Fruit fly (Drosophila melanogaster) whole organism, embryonic: ENCODE results near the gene Ctns.

Experiments
- Abd-B ChIP-seq: fragments of 200-800 bp; sonication (Bioruptor generic); optimal IDR thresholded peaks from 2 replicates; lab custom pipeline; 2018; ENCODE audit warnings: missing biosample characterization, mild to moderate bottlenecking, missing genetic modification characterization, moderate library complexity
- Ada2b ChIP-seq: fragments of 200-800 bp; sonication (Bioruptor generic); IDR thresholded peaks from 2 replicates; pipeline ENCODE4 v1.3.6; 2022; ENCODE audit warnings: missing biosample characterization, missing genetic modification characterization
- Bdp1 ChIP-seq: fragments of 200-800 bp; sonication (Bioruptor generic); optimal IDR thresholded peaks from 3 replicates; lab custom pipeline; 2016; ENCODE audit warnings: missing biosample characterization, missing genetic modification characterization
- CG10543 ChIP-seq: fragments of 200-800 bp; sonication (Bioruptor generic); optimal IDR thresholded peaks from 3 replicates; lab custom pipeline; 2017; ENCODE audit warnings: missing biosample characterization, mild to moderate bottlenecking, missing genetic modification characterization, moderate library complexity
- CG10979 ChIP-seq: fragments of 200-800 bp; sonication (Bioruptor generic); optimal IDR thresholded peaks from 2 replicates; lab custom pipeline; 2018; ENCODE audit warnings: missing biosample characterization, mild to moderate bottlenecking, missing genetic modification characterization, moderate library complexity
- CG11695 ChIP-seq: fragments of 200-800 bp; sonication (Bioruptor generic); IDR thresholded peaks from 3 replicates; pipeline ENCODE4 v1.3.6; 2022; ENCODE audit warnings: missing biosample characterization, missing genetic modification characterization
- CG12299 ChIP-seq: fragments of 200-800 bp; sonication (Bioruptor generic); optimal IDR thresholded peaks from 2 replicates; lab custom pipeline; 2018; ENCODE audit warnings: missing biosample characterization, mild to moderate bottlenecking, missing genetic modification characterization
- CG12769 ChIP-seq: fragments of 200-800 bp; sonication (Bioruptor generic); optimal IDR thresholded peaks from 2 replicates; lab custom pipeline; 2019; ENCODE audit warnings: missing biosample characterization, mild to moderate bottlenecking, missing genetic modification characterization, moderate library complexity
- CG12942 ChIP-seq: fragments of 200-800 bp; sonication (Bioruptor generic); optimal IDR thresholded peaks from 3 replicates; lab custom pipeline; 2016; ENCODE audit warnings: missing biosample characterization, missing genetic modification characterization
- CG14710 ChIP-seq: fragments of 200-800 bp; sonication (Bioruptor generic); optimal IDR thresholded peaks from 3 replicates; lab custom pipeline; 2019; ENCODE audit warnings: missing biosample characterization, mild to moderate bottlenecking, missing genetic modification characterization, moderate library complexity
- CG16863 ChIP-seq: fragments of 200-800 bp; sonication (Bioruptor generic); optimal IDR thresholded peaks from 3 replicates; lab custom pipeline; 2016; ENCODE audit warnings: missing biosample characterization, missing genetic modification characterization
- CG17361 ChIP-seq: fragments of 200-800 bp; sonication (Bioruptor generic); IDR thresholded peaks from 3 replicates; pipeline ENCODE4 v1.3.6; 2022; ENCODE audit warnings: missing biosample characterization, missing genetic modification characterization
- CG17612 ChIP-seq: fragments of 200-800 bp; sonication (Bioruptor generic); IDR thresholded peaks from 2 replicates; pipeline ENCODE4 v1.3.6; 2022; ENCODE audit warnings: missing biosample characterization, missing genetic modification characterization
- CG18262 ChIP-seq: fragments of 200-800 bp; optimal IDR thresholded peaks from 3 replicates; lab custom pipeline; 2019; ENCODE audit warnings: missing biosample characterization, mild to moderate bottlenecking, missing genetic modification characterization, moderate library complexity
- CG2120 ChIP-seq: fragments of 200-800 bp; sonication (Bioruptor generic); optimal IDR thresholded peaks from 3 replicates; lab custom pipeline; 2016; ENCODE audit warnings: missing biosample characterization, missing genetic modification characterization
- CG2712 ChIP-seq: fragments of 200-800 bp; optimal IDR thresholded peaks from 3 replicates; lab custom pipeline; 2019; ENCODE audit warnings: missing biosample characterization, mild to moderate bottlenecking, missing genetic modification characterization, moderate library complexity
- CG30020 ChIP-seq: fragments of 200-800 bp; optimal IDR thresholded peaks from 2 replicates; lab custom pipeline; 2019; ENCODE audit warnings: missing biosample characterization, mild to moderate bottlenecking, missing genetic modification characterization, moderate library complexity
- CG32532 ChIP-seq: fragments of 200-800 bp; sonication (Bioruptor generic); IDR thresholded peaks from 2 replicates; pipeline ENCODE4 v1.3.6; 2022; ENCODE audit warnings: missing biosample characterization, missing genetic modification characterization
- CG4424 ChIP-seq: fragments of 200-800 bp; sonication (Bioruptor generic); optimal IDR thresholded peaks from 3 replicates; lab custom pipeline; 2016; ENCODE audit warnings: missing biosample characterization, missing genetic modification characterization
- CG6175 ChIP-seq: fragments of 200-800 bp; sonication (Bioruptor generic); IDR thresholded peaks from 3 replicates; pipeline ENCODE4 v1.3.6; 2022; ENCODE audit warnings: missing biosample characterization, missing genetic modification characterization
- CG6689 ChIP-seq: fragments of 200-800 bp; sonication (Bioruptor generic); IDR thresholded peaks from 2 replicates; pipeline ENCODE4 v1.3.6; 2022; ENCODE audit warnings: missing biosample characterization, missing genetic modification characterization
- CG8765 ChIP-seq: fragments of 200-800 bp; sonication (Bioruptor generic); IDR thresholded peaks from 2 replicates; pipeline ENCODE4 v1.3.6; 2022; ENCODE audit warnings: missing biosample characterization, missing genetic modification characterization
- D19A ChIP-seq: fragments of 200-800 bp; optimal IDR thresholded peaks from 3 replicates; lab custom pipeline; 2019; ENCODE audit warnings: missing biosample characterization, mild to moderate bottlenecking, missing genetic modification characterization, moderate library complexity
- Doc2 ChIP-seq: fragments of 200-800 bp; sonication (Bioruptor generic); IDR thresholded peaks from 2 replicates; pipeline ENCODE4 v1.3.6; 2022; ENCODE audit warnings: missing biosample characterization, missing genetic modification characterization
- Drgx ChIP-seq: fragments of 200-800 bp; sonication (Bioruptor generic); IDR thresholded peaks from 2 replicates; pipeline ENCODE4 v1.3.6; 2022; ENCODE audit warnings: missing biosample characterization, missing genetic modification characterization
- E2f1 ChIP-seq: fragments of 200-800 bp; sonication (Bioruptor generic); IDR thresholded peaks from 2 replicates; pipeline ENCODE4 v1.3.6; 2022; ENCODE audit warnings: missing biosample characterization, missing genetic modification characterization
- Hr78 ChIP-seq, 2 experiments: fragments of 200-800 bp in 1 of 2; fragments of >200 bp in 1 of 2; sonication (Bioruptor generic) in 1 of 2; optimal IDR thresholded peaks; 2 replicates each; lab custom pipeline; 2017 to 2019; ENCODE audit warnings: missing biosample characterization in 2 of 2, missing genetic modification characterization in 2 of 2, mild to moderate bottlenecking in 1 of 2, moderate library complexity in 1 of 2
- Lhr ChIP-seq: fragments of 200-800 bp; sonication (Bioruptor generic); optimal IDR thresholded peaks from 3 replicates; lab custom pipeline; 2017; ENCODE audit warnings: mild to moderate bottlenecking, missing biosample characterization, missing genetic modification reagents, missing genetic modification characterization
- MBD-R2 ChIP-seq: fragments of 200-800 bp; sonication (Bioruptor generic); IDR thresholded peaks from 2 replicates; pipeline ENCODE4 v1.3.6; 2022; ENCODE audit warnings: missing biosample characterization, missing genetic modification characterization
- NC2α ChIP-seq: fragments of 200-800 bp; sonication (Bioruptor generic); optimal IDR thresholded peaks from 2 replicates; lab custom pipeline; 2016; ENCODE audit warnings: missing biosample characterization, missing genetic modification characterization
- Neu2 ChIP-seq: fragments of 200-800 bp; sonication (Bioruptor generic); optimal IDR thresholded peaks from 3 replicates; lab custom pipeline; 2016; ENCODE audit warnings: missing biosample characterization, missing genetic modification characterization, borderline replicate concordance
- Rx ChIP-seq: fragments of 200-800 bp; sonication (Bioruptor generic); IDR thresholded peaks from 2 replicates; pipeline ENCODE4 v1.3.6; 2022; ENCODE audit warnings: missing biosample characterization, missing genetic modification characterization
- aop ChIP-seq: fragments of 200-800 bp; sonication (Bioruptor generic); IDR thresholded peaks from 2 replicates; pipeline ENCODE4 v1.3.6; 2022; ENCODE audit warnings: missing biosample characterization, missing genetic modification characterization
- ci ChIP-seq: fragments of 200-800 bp; sonication (Bioruptor generic); IDR thresholded peaks from 3 replicates; pipeline ENCODE4 v1.3.6; 2022; ENCODE audit warnings: missing biosample characterization, missing genetic modification characterization
- crol ChIP-seq: fragments of 200-800 bp; sonication (Bioruptor generic); IDR thresholded peaks from 2 replicates; pipeline ENCODE4 v1.3.6; 2022; ENCODE audit warnings: missing biosample characterization, missing genetic modification characterization
- dan ChIP-seq: fragments of 200-800 bp; sonication (Bioruptor generic); IDR thresholded peaks from 2 replicates; pipeline ENCODE4 v1.3.6; 2022; ENCODE audit warnings: missing biosample characterization, missing genetic modification characterization
- dmrt11E ChIP-seq: fragments of 200-800 bp; sonication (Bioruptor generic); optimal IDR thresholded peaks from 3 replicates; lab custom pipeline; 2018; ENCODE audit warnings: missing biosample characterization, mild to moderate bottlenecking, missing genetic modification characterization, moderate library complexity
- gem ChIP-seq: fragments of 200-800 bp; sonication (Bioruptor generic); optimal IDR thresholded peaks from 2 replicates; lab custom pipeline; 2019; ENCODE audit warnings: missing biosample characterization, mild to moderate bottlenecking, missing genetic modification characterization, moderate library complexity
- ken ChIP-seq: fragments of 200-800 bp; sonication (Bioruptor generic); IDR thresholded peaks from 3 replicates; pipeline ENCODE4 v1.3.6; 2022; ENCODE audit warnings: missing biosample characterization, missing genetic modification characterization
- lola ChIP-seq, 3 experiments: fragments of >200 bp in 2 of 3; fragments of 200-800 bp in 1 of 3; sonication (Bioruptor generic) in 1 of 3; optimal IDR thresholded peaks; 2 replicates each; lab custom pipeline; 2017 to 2019; ENCODE audit warnings: missing biosample characterization in 3 of 3, missing genetic modification characterization in 3 of 3, mild to moderate bottlenecking in 1 of 3, moderate library complexity in 1 of 3
- peb ChIP-seq: fragments of 200-800 bp; sonication (Bioruptor generic); IDR thresholded peaks from 2 replicates; pipeline ENCODE4 v1.3.6; 2022; ENCODE audit warnings: missing biosample characterization, missing genetic modification characterization
- pho ChIP-seq: fragments of 200-800 bp; sonication (Bioruptor generic); optimal IDR thresholded peaks from 2 replicates; lab custom pipeline; 2016; ENCODE audit warnings: missing biosample characterization, missing genetic modification characterization
- row ChIP-seq: fragments of 200-800 bp; sonication (Bioruptor generic); IDR thresholded peaks from 3 replicates; pipeline ENCODE4 v1.3.6; 2022; ENCODE audit warnings: missing biosample characterization, missing genetic modification characterization
- sens ChIP-seq: fragments of 200-800 bp; sonication (Bioruptor generic); peaks from one replicate; lab custom pipeline; 2016; ENCODE audit warnings: missing biosample characterization, missing genetic modification characterization
- seq ChIP-seq: fragments of 200-800 bp; sonication (Bioruptor generic); IDR thresholded peaks from 2 replicates; pipeline ENCODE4 v1.3.6; 2022; ENCODE audit warnings: missing biosample characterization, missing genetic modification characterization
- sima ChIP-seq: fragments of 200-800 bp; sonication (Bioruptor generic); optimal IDR thresholded peaks from 2 replicates; lab custom pipeline; 2016; ENCODE audit warnings: missing biosample characterization, missing genetic modification characterization
- slbo ChIP-seq: fragments of 200-800 bp; sonication (Bioruptor generic); IDR thresholded peaks from 2 replicates; pipeline ENCODE4 v1.3.6; 2022; ENCODE audit warnings: missing biosample characterization, missing genetic modification characterization
- sqz ChIP-seq: fragments of 200-800 bp; sonication (Bioruptor generic); optimal IDR thresholded peaks from 3 replicates; lab custom pipeline; 2018; ENCODE audit warnings: missing biosample characterization, mild to moderate bottlenecking, missing genetic modification characterization
- stwl ChIP-seq: fragments of 200-800 bp; sonication (Bioruptor generic); optimal IDR thresholded peaks from 3 replicates; lab custom pipeline; 2018; ENCODE audit warnings: missing biosample characterization, mild to moderate bottlenecking, missing genetic modification characterization, moderate library complexity
- twi ChIP-seq: fragments of 200-800 bp; optimal IDR thresholded peaks from 2 replicates; lab custom pipeline; 2019; ENCODE audit warnings: missing biosample characterization, mild to moderate bottlenecking, missing genetic modification characterization, moderate library complexity

Ctns gene

dm6 chr3R:23026652-23027427 lies 31.9 kb downstream of the Ctns start, which contains the start of gene lmd:
Gene lmd (minus strand): TSS chr3R:23026713.
- peak; percentile 96 for TF ChIP-seq crol
- TF ChIP-seq CG6689 (GFP tag; lab: Robert Waterston, UW) = no peak
- no peak for TF ChIP-seq Ada2b
- no peak for TF ChIP-seq Hr78 (GFP tag; optimal IDR thresholded peaks at IDR 0.05; lab: Kevin White, UChicago)
- no peak for TF ChIP-seq sima
- TF ChIP-seq CG4424 = no peak
- no peak for TF ChIP-seq CG17612 (GFP tag; lab: Robert Waterston, UW)
- TF ChIP-seq CG2712 = peak; percentile 27
- TF ChIP-seq CG12769 (tag; lab: Kevin White, UChicago) = peak; percentile 74
- TF ChIP-seq CG11695 (GFP tag; lab: Robert Waterston, UW) = no peak
- TF ChIP-seq CG8765 (GFP tag; lab: Robert Waterston, UW) = 0 out of 2 replicates have a peak, but pooled peaks have one; percentile 13
- TF ChIP-seq CG32532 (GFP tag; lab: Robert Waterston, UW) = no peak
- no peak for TF ChIP-seq peb (GFP tag; lab: Robert Waterston, UW)
- no peak for TF ChIP-seq NC2α (GFP tag; lab: Kevin White, UChicago)
- no peak for TF ChIP-seq CG17361 (GFP tag; lab: Robert Waterston, UW)
- TF ChIP-seq seq (GFP tag; lab: Robert Waterston, UW) = no peak
- no peak for TF ChIP-seq E2f1 (GFP tag; lab: Robert Waterston, UW)
- peak; percentile 28 for TF ChIP-seq CG10979 (tag; lab: Kevin White, UChicago)
- TF ChIP-seq CG10543 = no peak
- peak; percentile 14 for TF ChIP-seq dmrt11E (tag; lab: Kevin White, UChicago)
- TF ChIP-seq Doc2 (GFP tag; lab: Robert Waterston, UW) = no peak
- TF ChIP-seq MBD-R2 (GFP tag; lab: Robert Waterston, UW) = no peak
- TF ChIP-seq dan = no peak
- TF ChIP-seq row = 0 out of 3 replicates have a peak, but pooled peaks have one; percentile 7
- TF ChIP-seq CG6175 (GFP tag; lab: Robert Waterston, UW) = peak; percentile 58; the same call in 1 of the 3 replicates
- peak; percentile 11 for TF ChIP-seq D19A
- TF ChIP-seq stwl (tag; lab: Kevin White, UChicago) = no peak
- peak; percentile 11; the same call in 1 of the 2 replicates for TF ChIP-seq slbo (GFP tag; lab: Robert Waterston, UW)
- TF ChIP-seq Rx (GFP tag; lab: Robert Waterston, UW) = no peak
- no peak for TF ChIP-seq ci
- TF ChIP-seq Neu2 = no peak
- TF ChIP-seq ken = no peak
- peak; percentile 68 for TF ChIP-seq sens (GFP tag; lab: Kevin White, UChicago)
- TF ChIP-seq CG16863 (GFP tag; lab: Kevin White, UChicago) = no peak
- peak; percentile 4 for TF ChIP-seq CG14710
- no peak for TF ChIP-seq Lhr (GFP tag; lab: Kevin White, UChicago)
- no peak for TF ChIP-seq CG12942 (GFP tag; lab: Kevin White, UChicago)
- peak in 1 of 3 experiments; percentile 26 for TF ChIP-seq lola (GFP tag; optimal IDR thresholded peaks at IDR 0.05; lab: Kevin White, UChicago)
- no peak for TF ChIP-seq sqz (GFP tag; lab: Kevin White, UChicago)
- TF ChIP-seq CG2120 (GFP tag; lab: Kevin White, UChicago) = no peak
- TF ChIP-seq CG12299 (tag; lab: Kevin White, UChicago) = no peak
- TF ChIP-seq twi (tag; lab: Kevin White, UChicago) = peak; percentile 70
- no peak for TF ChIP-seq Bdp1 (GFP tag; lab: Kevin White, UChicago)
- TF ChIP-seq CG30020 = no peak
- peak; percentile 95 for TF ChIP-seq CG18262 (tag; lab: Kevin White, UChicago)
- TF ChIP-seq Drgx = no peak
- no peak for TF ChIP-seq pho (GFP tag; lab: Kevin White, UChicago)
- TF ChIP-seq aop (GFP tag; lab: Robert Waterston, UW) = 0 out of 2 replicates have a peak, but pooled peaks have one; percentile 49
- TF ChIP-seq Abd-B (GFP tag; lab: Kevin White, UChicago) = no peak
- peak; percentile 29 for TF ChIP-seq gem
